Worm (Caenorhabditis elegans) whole organism, L4/young adult: ENCODE results near the gene hrg-2.

Experiments used
- W03F9.2 ChIP-seq: fragments of 150-350 bp; optimal IDR thresholded peaks from 2 replicates; lab custom pipeline; 2014; ENCODE audit warnings: missing biosample characterization, missing genetic modification characterization
- dao-5 ChIP-seq: sonication (generic microtip); optimal IDR thresholded peaks from 2 replicates; lab custom pipeline; 2016; ENCODE audit warnings: missing genotype, missing genetic modification characterization, moderate library complexity, missing compliant biosample characterization
- him-1 ChIP-seq: sonication (generic microtip); optimal IDR thresholded peaks from 2 replicates; lab custom pipeline; 2016; ENCODE audit warnings: missing genotype, missing genetic modification reagents, missing genetic modification characterization, missing compliant biosample characterization

- TF ChIP-seq dao-5 (tag; lab: Kevin White, UChicago) (no peak), him-1 (tag; lab: Kevin White, UChicago) (no peak), W03F9.2 (tag; lab: Kevin White, UChicago) (no peak)
Measured at ce11 chrV:12433105-12433504, 22.8 kb upstream of the hrg-2 start.
